Worm (Caenorhabditis elegans) whole organism, L1 larva: ENCODE measurements around the gene F33D4.4.
A peak's percentile ranks its signal among the peaks of the same experiment; 100 is the strongest.

ENCODE experiments used
- alr-1 ChIP-seq: fragments of 200-800 bp; sonication (Bioruptor generic); optimal IDR thresholded peaks from 2 replicates; lab custom pipeline; 2018; ENCODE audit warnings: borderline replicate concordance, mild to moderate bottlenecking, missing genetic modification characterization, missing compliant biosample characterization
- blmp-1 ChIP-seq: fragments of 150-350 bp; optimal IDR thresholded peaks from 2 replicates; lab custom pipeline; 2014; ENCODE audit warnings: missing biosample characterization, missing genetic modification characterization
- efl-1 ChIP-seq, 4 experiments: fragments of 150-350 bp; optimal IDR thresholded peaks in 3 of 4; peaks in 1 of 4; 1 replicate in 1 of 4; 2 replicates in 3 of 4; lab custom pipeline; 2014; ENCODE audit warnings: missing biosample characterization in 2 of 4, missing genetic modification characterization in 2 of 4, missing genetic modification reagents in 2 of 4
- fos-1 ChIP-seq: fragments of 150-350 bp; optimal IDR thresholded peaks from 2 replicates; lab custom pipeline; 2014; ENCODE audit warnings: missing biosample characterization, missing genetic modification characterization

The F33D4.4 gene

DNA sequence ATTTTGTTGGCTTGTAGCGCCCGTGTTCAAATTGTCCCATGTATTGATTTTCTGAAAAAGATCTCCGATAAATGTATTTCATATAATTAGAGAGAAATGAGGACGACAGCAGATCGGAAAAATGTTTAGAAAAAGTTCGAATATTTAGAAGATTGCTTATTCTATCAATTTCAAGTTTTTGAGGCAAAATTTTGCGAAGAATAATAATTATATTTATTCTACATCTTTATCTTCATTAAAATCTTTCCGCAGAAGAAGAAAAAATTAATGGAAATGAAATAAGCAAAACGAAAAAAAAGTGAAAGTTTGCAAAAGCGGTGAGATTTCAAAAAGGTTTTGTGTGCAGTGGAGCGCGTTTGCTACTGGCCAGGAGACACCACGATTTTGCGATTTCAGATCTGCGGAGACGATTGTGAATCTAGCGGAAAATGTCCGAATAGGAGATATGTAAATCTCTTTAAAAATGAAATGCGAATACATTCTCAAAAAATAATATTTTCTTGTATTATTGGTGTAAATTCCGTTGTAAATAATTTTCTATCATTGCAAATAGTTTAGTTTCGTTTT is 52.4 kb downstream of the F33D4.4 start, which contains the start of gene nrde-4 (continued):
- TF ChIP-seq efl-1 (optimal IDR thresholded peaks at IDR 0.05; lab: Kevin White, UChicago) (peak; percentile 76 to 79), efl-1 (GFP tag; optimal IDR thresholded peaks at IDR 0.05 in 1 of 2; lab: Kevin White, UChicago) (peak; percentile 71 to 96), blmp-1 (tag; lab: Kevin White, UChicago) (peak; percentile 99), alr-1 (tag; lab: Kevin White, UChicago) (no peak), fos-1 (peak; percentile 11)
